Worm (Caenorhabditis elegans): ENCODE results near the gene dmsr-10.

DNA sequence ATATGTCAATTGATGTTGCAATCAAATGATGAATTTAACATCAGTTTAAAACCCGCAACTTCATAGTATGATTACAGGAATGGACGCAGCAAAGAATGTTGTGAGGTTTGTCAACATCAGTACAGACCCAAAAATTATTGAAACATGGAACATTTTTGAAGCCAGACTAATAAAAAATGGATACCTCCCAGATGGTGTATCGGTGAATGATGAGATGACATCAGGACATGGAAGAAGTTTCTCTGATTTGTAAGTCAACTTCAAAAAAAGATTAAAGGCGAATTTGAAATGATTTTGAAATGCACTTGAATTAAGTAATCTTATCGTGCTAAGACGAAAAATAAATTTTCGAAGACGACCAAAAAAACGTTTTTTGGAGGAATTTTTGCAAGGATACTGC, 12.1 kb upstream of the dmsr-10 start:
- TF ChIP-seq ztf-11 (tag; optimal IDR thresholded peaks at IDR 0.05) (no peak), pha-4 (tag; optimal IDR thresholded peaks at IDR 0.05) (no peak), unc-62 (GFP tag; optimal IDR thresholded peaks at IDR 0.05) (no peak), snpc-4 (tag; optimal IDR thresholded peaks at IDR 0.05) (no peak), lin-13 (tag; optimal IDR thresholded peaks at IDR 0.05) (no peak), ces-1 (GFP tag; optimal IDR thresholded peaks at IDR 0.05) (no peak), nhr-237 (tag; optimal IDR thresholded peaks at IDR 0.05) (no peak), mep-1 (tag; optimal IDR thresholded peaks at IDR 0.05) (no peak), blmp-1 (tag; optimal IDR thresholded peaks at IDR 0.05) (no peak), bed-3 (GFP tag; optimal IDR thresholded peaks at IDR 0.05) (no peak)
